Worm (Caenorhabditis elegans) whole organism, late embryonic: ENCODE measurements around the gene Y54F10BM.6.

ENCODE experiments used
- elt-2 ChIP-seq: sonication (generic microtip); optimal IDR thresholded peaks from 2 replicates; lab custom pipeline; 2016; ENCODE audit warnings: missing genetic modification reagents, missing genetic modification characterization, missing compliant biosample characterization
- hlh-13 ChIP-seq: fragments of 200-800 bp; sonication (Bioruptor generic); optimal IDR thresholded peaks from 2 replicates; lab custom pipeline; 2018; ENCODE audit warnings: mild to moderate bottlenecking, missing genetic modification characterization, missing compliant biosample characterization
- hlh-6 ChIP-seq: sonication (generic microtip); optimal IDR thresholded peaks from 2 replicates; lab custom pipeline; 2016; ENCODE audit warnings: missing genotype, missing genetic modification characterization, missing compliant biosample characterization
- sdc-2 ChIP-seq: sonication (generic microtip); optimal IDR thresholded peaks from 2 replicates; lab custom pipeline; 2016; ENCODE audit warnings: missing genotype, missing genetic modification characterization, missing compliant biosample characterization
- sox-4 ChIP-seq: sonication (generic microtip); optimal IDR thresholded peaks from 2 replicates; lab custom pipeline; 2017; ENCODE audit warnings: mild to moderate bottlenecking, missing genetic modification characterization, inconsistent platforms, missing compliant biosample characterization
- tbx-7 ChIP-seq: sonication (generic microtip); optimal IDR thresholded peaks from 2 replicates; lab custom pipeline; 2016; ENCODE audit warnings: missing genotype, missing genetic modification characterization, missing compliant biosample characterization

Y54F10BM.6 gene

DNA sequence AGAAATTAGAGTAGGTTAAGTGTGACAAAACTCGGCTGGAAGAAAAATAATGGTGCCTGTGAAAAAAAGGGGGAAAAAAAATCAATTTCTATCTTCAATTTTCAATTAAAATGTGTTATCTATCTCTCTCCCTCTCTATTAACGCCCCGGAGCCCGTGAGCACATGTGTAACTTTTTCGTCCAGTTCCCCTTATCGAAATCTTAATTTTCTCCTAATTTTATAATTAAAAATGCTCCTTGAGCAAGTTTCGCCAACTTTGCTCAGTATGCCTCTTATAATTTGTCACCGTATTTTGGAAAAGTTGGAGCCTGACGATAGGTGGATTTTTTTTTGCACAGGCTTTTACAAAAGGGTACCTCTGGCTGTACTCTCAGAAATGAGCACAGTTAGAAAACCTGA lies 45.0 kb downstream of the Y54F10BM.6 start, which contains the start of the genes fbxa-1 and Y54F10BM.20:
Gene fbxa-1 (minus strand): TSS at position 101 of the 400 bp plus-strand sequence.
Gene Y54F10BM.20 (plus strand): TSS at position 231 of the 400 bp plus-strand sequence.
- TF ChIP-seq sox-4 (tag; lab: Kevin White, UChicago) (no peak), tbx-7 (tag; lab: Kevin White, UChicago) (no peak), hlh-6 (tag; lab: Kevin White, UChicago) (no peak), hlh-13 (GFP tag; lab: Kevin White, UChicago) (no peak)

DNA sequence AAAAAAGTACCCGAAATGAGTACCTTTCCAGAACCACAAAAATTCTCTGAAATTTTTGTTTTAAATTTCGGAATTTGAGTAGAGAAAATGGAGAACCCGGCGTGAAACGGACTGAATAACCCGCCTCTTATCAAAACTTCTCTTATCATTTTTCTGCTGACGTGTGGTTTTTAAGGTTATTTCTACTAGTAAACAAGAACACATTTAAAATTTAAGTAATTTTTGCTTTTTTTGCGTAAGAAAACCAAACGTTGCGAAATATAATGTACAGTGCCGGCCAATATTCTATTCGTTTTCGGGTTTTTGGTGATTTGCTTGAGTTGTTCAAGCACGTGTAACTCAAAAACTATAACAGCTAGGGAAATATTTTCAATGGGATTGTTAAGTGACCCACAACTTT lies 48.0 kb downstream of the Y54F10BM.6 start:
- TF ChIP-seq sdc-2 (tag; lab: Kevin White, UChicago) (no peak), elt-2 (peak; percentile 16)
